Worm (Caenorhabditis elegans): ENCODE measurements around the gene lips-11.

- TF ChIP-seq dpl-1 (GFP tag; optimal IDR thresholded peaks at IDR 0.05) (no peak), snpc-4 (tag; optimal IDR thresholded peaks at IDR 0.05) (no peak), tlp-1 (tag; optimal IDR thresholded peaks at IDR 0.05) (no peak), lsy-2 (tag; optimal IDR thresholded peaks at IDR 0.05) (no peak), alr-1 (tag; optimal IDR thresholded peaks at IDR 0.05; ENCODE audit: borderline replicate concordance) (no peak), fkh-8 (tag; optimal IDR thresholded peaks at IDR 0.05) (no peak), elt-2 (tag; optimal IDR thresholded peaks at IDR 0.05) (no peak), lin-15B (tag; optimal IDR thresholded peaks at IDR 0.05) (no peak), lin-39 (tag; optimal IDR thresholded peaks at IDR 0.05) (no peak), egl-27 (tag; optimal IDR thresholded peaks at IDR 0.05) (no peak), unc-62 (GFP tag; optimal IDR thresholded peaks at IDR 0.05) (no peak)
Measured at ce11 chrII:1130241-1130640, 19.4 kb upstream of the lips-11 start.

Data from whole organism, L1 larva.